Fruit fly (Drosophila melanogaster) whole organism, embryonic: ENCODE measurements around the gene CG43815.
A peak's percentile ranks its signal among the peaks of the same experiment; 100 is the strongest.

Experiments used
- Bteb2 ChIP-seq: fragments of 200-800 bp; sonication (Bioruptor generic); optimal IDR thresholded peaks from 2 replicates; lab custom pipeline; 2016; ENCODE audit warnings: missing biosample characterization, missing genetic modification characterization
- CG10366 ChIP-seq: fragments of 200-800 bp; sonication (Bioruptor generic); IDR thresholded peaks from 2 replicates; pipeline ENCODE4 v1.3.6; 2022; ENCODE audit warnings: missing biosample characterization, missing genetic modification characterization
- CG11093 ChIP-seq: fragments of 200-800 bp; sonication (Bioruptor generic); IDR thresholded peaks from 3 replicates; pipeline ENCODE4 v1.3.6; 2022; ENCODE audit warnings: missing biosample characterization, missing genetic modification characterization
- CG1233 ChIP-seq: fragments of 200-800 bp; sonication (Bioruptor generic); optimal IDR thresholded peaks from 4 replicates; lab custom pipeline; 2018; ENCODE audit warnings: missing biosample characterization, mild to moderate bottlenecking, missing genetic modification characterization
- CG1529 ChIP-seq: fragments of 200-800 bp; sonication (Bioruptor generic); optimal IDR thresholded peaks from 3 replicates; lab custom pipeline; 2018; ENCODE audit warnings: missing biosample characterization, missing genetic modification characterization
- CG15696 ChIP-seq: fragments of 200-800 bp; sonication (Bioruptor generic); optimal IDR thresholded peaks from 2 replicates; lab custom pipeline; 2019; ENCODE audit warnings: missing biosample characterization, mild to moderate bottlenecking, missing genetic modification characterization, moderate library complexity
- CG16863 ChIP-seq: fragments of 200-800 bp; sonication (Bioruptor generic); optimal IDR thresholded peaks from 3 replicates; lab custom pipeline; 2016; ENCODE audit warnings: missing biosample characterization, missing genetic modification characterization
- CG17186 ChIP-seq: fragments of 200-800 bp; sonication (Bioruptor generic); optimal IDR thresholded peaks from 3 replicates; lab custom pipeline; 2017; ENCODE audit warnings: missing biosample characterization, missing genetic modification reagents, missing genetic modification characterization
- CG17359 ChIP-seq: fragments of 200-800 bp; sonication (Bioruptor generic); optimal IDR thresholded peaks from 3 replicates; lab custom pipeline; 2018; ENCODE audit warnings: missing biosample characterization, mild to moderate bottlenecking, missing genetic modification characterization, moderate library complexity
- CG18262 ChIP-seq: fragments of 200-800 bp; optimal IDR thresholded peaks from 3 replicates; lab custom pipeline; 2019; ENCODE audit warnings: missing biosample characterization, mild to moderate bottlenecking, missing genetic modification characterization, moderate library complexity
- CG3847 ChIP-seq: fragments of 200-800 bp; sonication (Bioruptor generic); IDR thresholded peaks from 2 replicates; pipeline ENCODE4 v1.3.6; 2022; ENCODE audit warnings: missing biosample characterization, missing genetic modification characterization
- CG7556 ChIP-seq: fragments of 200-800 bp; sonication (Bioruptor generic); optimal IDR thresholded peaks from 2 replicates; lab custom pipeline; 2017; ENCODE audit warnings: missing biosample characterization, mild to moderate bottlenecking, missing genetic modification characterization
- CG8765 ChIP-seq: fragments of 200-800 bp; sonication (Bioruptor generic); IDR thresholded peaks from 2 replicates; pipeline ENCODE4 v1.3.6; 2022; ENCODE audit warnings: missing biosample characterization, missing genetic modification characterization
- CG8924 ChIP-seq: fragments of 200-800 bp; optimal IDR thresholded peaks from 3 replicates; lab custom pipeline; 2019; ENCODE audit warnings: missing biosample characterization, mild to moderate bottlenecking, missing genetic modification characterization, moderate library complexity
- CG9876 ChIP-seq: fragments of 200-800 bp; sonication (Bioruptor generic); optimal IDR thresholded peaks from 2 replicates; lab custom pipeline; 2016; ENCODE audit warnings: missing biosample characterization, missing genetic modification characterization
- Camta ChIP-seq: fragments of 200-800 bp; sonication (Bioruptor generic); optimal IDR thresholded peaks from 2 replicates; lab custom pipeline; 2016; ENCODE audit warnings: missing biosample characterization, missing genetic modification characterization
- Elba2 ChIP-seq: fragments of 200-800 bp; sonication (Bioruptor generic); optimal IDR thresholded peaks from 3 replicates; lab custom pipeline; 2016; ENCODE audit warnings: missing biosample characterization, missing genetic modification characterization
- Hsf ChIP-seq: fragments of 200-800 bp; sonication (Bioruptor generic); optimal IDR thresholded peaks from 3 replicates; lab custom pipeline; 2016; ENCODE audit warnings: missing biosample characterization, missing genetic modification characterization
- Oli ChIP-seq: fragments of 200-800 bp; sonication (Bioruptor generic); optimal IDR thresholded peaks from 2 replicates; lab custom pipeline; 2018; ENCODE audit warnings: missing biosample characterization, mild to moderate bottlenecking, missing genetic modification characterization, moderate library complexity
- Pdp1 ChIP-seq, 2 experiments: fragments of 200-800 bp; sonication (Bioruptor generic); optimal IDR thresholded peaks; 3 replicates each; lab custom pipeline; 2016; ENCODE audit warnings: missing biosample characterization in 2 of 2, missing genetic modification characterization in 2 of 2, mild to moderate bottlenecking in 1 of 2, moderate library complexity in 1 of 2
- Trl ChIP-seq, 3 experiments: fragments of >200 bp in 2 of 3; fragments of 200-800 bp in 1 of 3; sonication (Bioruptor generic) in 1 of 3; optimal IDR thresholded peaks; 2 replicates in 1 of 3; 3 replicates in 2 of 3; lab custom pipeline; 2016 to 2017; ENCODE audit warnings: missing biosample characterization in 1 of 3, missing genetic modification characterization in 1 of 3
- Usf ChIP-seq: fragments of 200-800 bp; sonication (Bioruptor generic); optimal IDR thresholded peaks from 2 replicates; lab custom pipeline; 2017; ENCODE audit warnings: missing genotype, missing biosample characterization, missing genetic modification characterization
- ara ChIP-seq: fragments of 200-800 bp; sonication (Bioruptor generic); IDR thresholded peaks from 2 replicates; pipeline ENCODE4 v1.3.6; 2022; ENCODE audit warnings: missing biosample characterization, missing genetic modification characterization
- bab2 ChIP-seq: fragments of 200-800 bp; sonication (Bioruptor generic); optimal IDR thresholded peaks from 2 replicates; lab custom pipeline; 2016; ENCODE audit warnings: missing biosample characterization, missing genetic modification characterization
- bsh ChIP-seq, 2 experiments: fragments of 200-800 bp; sonication (Bioruptor generic); optimal IDR thresholded peaks; 2 replicates each; lab custom pipeline; 2017 to 2018; ENCODE audit warnings: mild to moderate bottlenecking in 2 of 2, missing biosample characterization in 2 of 2, missing genetic modification characterization in 2 of 2, moderate library complexity in 1 of 2
- ci ChIP-seq: fragments of 200-800 bp; sonication (Bioruptor generic); IDR thresholded peaks from 3 replicates; pipeline ENCODE4 v1.3.6; 2022; ENCODE audit warnings: missing biosample characterization, missing genetic modification characterization
- corto ChIP-seq: fragments of 200-800 bp; sonication (Bioruptor generic); optimal IDR thresholded peaks from 2 replicates; lab custom pipeline; 2016; ENCODE audit warnings: missing biosample characterization, mild to moderate bottlenecking, missing genetic modification characterization, moderate library complexity
- crp ChIP-seq, 2 experiments: fragments of 200-800 bp; sonication (Bioruptor generic); optimal IDR thresholded peaks; 2 replicates in 1 of 2; 3 replicates in 1 of 2; lab custom pipeline; 2017; ENCODE audit warnings: missing biosample characterization in 2 of 2, missing genetic modification characterization in 2 of 2, mild to moderate bottlenecking in 1 of 2, moderate library complexity in 1 of 2
- dmrt11E ChIP-seq: fragments of 200-800 bp; sonication (Bioruptor generic); optimal IDR thresholded peaks from 3 replicates; lab custom pipeline; 2018; ENCODE audit warnings: missing biosample characterization, mild to moderate bottlenecking, missing genetic modification characterization, moderate library complexity
- en ChIP-seq: fragments of 200-800 bp; sonication (Bioruptor generic); optimal IDR thresholded peaks from 2 replicates; lab custom pipeline; 2016; ENCODE audit warnings: missing biosample characterization, missing genetic modification characterization
- fd3F ChIP-seq: fragments of 200-800 bp; sonication (Bioruptor generic); optimal IDR thresholded peaks from 2 replicates; lab custom pipeline; 2018; ENCODE audit warnings: missing biosample characterization, mild to moderate bottlenecking, missing genetic modification characterization, moderate library complexity
- fd96Cb ChIP-seq: fragments of 200-800 bp; sonication (Bioruptor generic); optimal IDR thresholded peaks from 2 replicates; lab custom pipeline; 2018; ENCODE audit warnings: missing biosample characterization, mild to moderate bottlenecking, missing genetic modification characterization, moderate library complexity
- gcm ChIP-seq: fragments of 200-800 bp; sonication (Bioruptor generic); optimal IDR thresholded peaks from 2 replicates; lab custom pipeline; 2019; ENCODE audit warnings: missing biosample characterization, mild to moderate bottlenecking, missing genetic modification characterization, moderate library complexity
- gem ChIP-seq: fragments of 200-800 bp; sonication (Bioruptor generic); optimal IDR thresholded peaks from 2 replicates; lab custom pipeline; 2019; ENCODE audit warnings: missing biosample characterization, mild to moderate bottlenecking, missing genetic modification characterization, moderate library complexity
- gsb-n ChIP-seq: fragments of 200-800 bp; sonication (Bioruptor generic); optimal IDR thresholded peaks from 3 replicates; lab custom pipeline; 2018; ENCODE audit warnings: missing biosample characterization, mild to moderate bottlenecking, missing genetic modification characterization
- lbe ChIP-seq: fragments of 200-800 bp; sonication (Bioruptor generic); optimal IDR thresholded peaks from 2 replicates; lab custom pipeline; 2016; ENCODE audit warnings: missing biosample characterization, mild to moderate bottlenecking, missing genetic modification characterization
- odd ChIP-seq: fragments of 200-800 bp; sonication (Bioruptor generic); optimal IDR thresholded peaks from 2 replicates; lab custom pipeline; 2017; ENCODE audit warnings: missing biosample characterization, mild to moderate bottlenecking, missing genetic modification characterization
- peb ChIP-seq: fragments of 200-800 bp; sonication (Bioruptor generic); IDR thresholded peaks from 2 replicates; pipeline ENCODE4 v1.3.6; 2022; ENCODE audit warnings: missing biosample characterization, missing genetic modification characterization
- pnt ChIP-seq: fragments of 200-800 bp; sonication (Bioruptor generic); optimal IDR thresholded peaks from 3 replicates; lab custom pipeline; 2016; ENCODE audit warnings: missing biosample characterization, missing genetic modification characterization
- prd ChIP-seq, 3 experiments: fragments of >200 bp in 2 of 3; fragments of 200-800 bp in 1 of 3; sonication (Bioruptor generic) in 1 of 3; optimal IDR thresholded peaks in 2 of 3; IDR thresholded peaks in 1 of 3; 2 replicates in 2 of 3; 3 replicates in 1 of 3; pipeline versions ENCODE4 v1.3.6 to Lab custom; 2017 to 2022; ENCODE audit warnings: missing biosample characterization in 1 of 3, missing genetic modification characterization in 1 of 3
- ranshi ChIP-seq: fragments of 200-800 bp; sonication (Bioruptor generic); IDR thresholded peaks from 2 replicates; pipeline ENCODE4 v1.3.6; 2022; ENCODE audit warnings: missing biosample characterization, missing genetic modification characterization
- repo ChIP-seq: fragments of 200-800 bp; sonication (Bioruptor generic); optimal IDR thresholded peaks from 2 replicates; lab custom pipeline; 2016; ENCODE audit warnings: missing biosample characterization, missing genetic modification characterization
- scrt ChIP-seq: fragments of 200-800 bp; sonication (Bioruptor generic); optimal IDR thresholded peaks from 2 replicates; lab custom pipeline; 2018; ENCODE audit warnings: missing biosample characterization, mild to moderate bottlenecking, missing genetic modification characterization, moderate library complexity
- seq ChIP-seq: fragments of 200-800 bp; sonication (Bioruptor generic); IDR thresholded peaks from 2 replicates; pipeline ENCODE4 v1.3.6; 2022; ENCODE audit warnings: missing biosample characterization, missing genetic modification characterization
- shn ChIP-seq: fragments of 200-800 bp; sonication (Bioruptor generic); optimal IDR thresholded peaks from 3 replicates; lab custom pipeline; 2016; ENCODE audit warnings: missing biosample characterization, missing genetic modification characterization
- tin ChIP-seq: fragments of 200-800 bp; sonication (Bioruptor generic); optimal IDR thresholded peaks from 3 replicates; lab custom pipeline; 2016; ENCODE audit warnings: missing biosample characterization, missing genetic modification characterization
- tio ChIP-seq: fragments of 200-800 bp; sonication (Bioruptor generic); optimal IDR thresholded peaks from 2 replicates; lab custom pipeline; 2017; ENCODE audit warnings: missing biosample characterization, missing genetic modification characterization, inconsistent platforms
- vvl ChIP-seq: fragments of 200-800 bp; sonication (Bioruptor generic); IDR thresholded peaks from 2 replicates; pipeline ENCODE4 v1.3.6; 2022; ENCODE audit warnings: missing biosample characterization, missing genetic modification characterization
- zfh1 ChIP-seq: fragments of 200-800 bp; sonication (Bioruptor generic); IDR thresholded peaks from 3 replicates; pipeline ENCODE4 v1.3.6; 2022; ENCODE audit warnings: missing biosample characterization, missing genetic modification characterization

The CG43815 gene

DNA sequence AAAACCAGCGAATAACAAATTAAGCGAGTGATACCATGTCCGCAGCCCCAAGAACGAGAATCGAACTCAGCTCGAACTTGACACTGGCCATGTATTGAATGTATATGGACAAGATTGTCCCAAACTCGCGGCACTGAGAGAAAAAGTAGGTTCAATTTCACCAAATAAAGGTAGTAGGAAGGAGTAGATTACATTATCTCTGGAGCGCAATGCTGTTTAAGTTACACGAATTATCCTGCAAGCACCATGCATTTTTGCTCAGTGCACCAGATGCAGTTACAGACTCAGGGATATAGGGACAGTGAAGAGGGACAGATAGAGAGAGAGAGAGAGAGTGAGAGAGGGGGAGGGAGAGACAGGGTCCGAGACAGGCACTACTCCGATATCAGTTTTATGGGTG, 18.0 kb downstream of the CG43815 start (continued):
- peak; percentile 9 for TF ChIP-seq gcm (GFP tag; lab: Kevin White, UChicago)
- TF ChIP-seq fd96Cb (tag; lab: Kevin White, UChicago) = peak; percentile 47
- peak; percentile 27 for TF ChIP-seq CG9876 (GFP tag; lab: Kevin White, UChicago)
- TF ChIP-seq Bteb2 (GFP tag; lab: Kevin White, UChicago) = no peak
- TF ChIP-seq dmrt11E = peak; percentile 87
- TF ChIP-seq pnt (GFP tag; lab: Kevin White, UChicago) = peak; percentile 71
- peak; percentile 50 for TF ChIP-seq en (GFP tag; lab: Kevin White, UChicago)
- TF ChIP-seq gem (tag; lab: Kevin White, UChicago) = peak; percentile 65
- no peak for TF ChIP-seq Elba2 (GFP tag; lab: Kevin White, UChicago)
- TF ChIP-seq Trl (optimal IDR thresholded peaks at IDR 0.05; lab: Kevin White, UChicago) = peak in 1 of 2 experiments; percentile 23
- peak; percentile 37 for TF ChIP-seq Trl (GFP tag; optimal IDR thresholded peaks at IDR 0.05; lab: Kevin White, UChicago)
- TF ChIP-seq tio (GFP tag; lab: Kevin White, UChicago) = peak; percentile 61
- TF ChIP-seq CG17359 (tag; lab: Kevin White, UChicago) = peak; percentile 32
- peak; percentile 70 for TF ChIP-seq CG15696 (tag; lab: Kevin White, UChicago)
- TF ChIP-seq Pdp1 (GFP tag; optimal IDR thresholded peaks at IDR 0.05; lab: Kevin White, UChicago) = peak; percentile 49 to 63
- no peak for TF ChIP-seq CG11093 (GFP tag; lab: Robert Waterston, UW)
- peak; percentile 48 for TF ChIP-seq Oli
- peak; percentile 39 for TF ChIP-seq Hsf (GFP tag; lab: Kevin White, UChicago)
- TF ChIP-seq vvl = peak; percentile 71
- TF ChIP-seq ci (GFP tag; lab: Robert Waterston, UW) = peak; percentile 74; the same call in 2 of the 3 replicates
- TF ChIP-seq gsb-n (tag; lab: Kevin White, UChicago) = peak; percentile 54
- peak; percentile 75; the same call in 1 of the 2 replicates for TF ChIP-seq CG8765 (GFP tag; lab: Robert Waterston, UW)
- TF ChIP-seq corto (GFP tag; lab: Kevin White, UChicago) = peak; percentile 8
- peak; percentile 43; the same call in 1 of the 2 replicates for TF ChIP-seq ranshi (GFP tag; lab: Robert Waterston, UW)
- TF ChIP-seq odd (GFP tag; lab: Kevin White, UChicago) = peak; percentile 36
- peak; percentile 14 for TF ChIP-seq CG7556 (GFP tag; lab: Kevin White, UChicago)
- no peak for TF ChIP-seq fd3F (GFP tag; lab: Kevin White, UChicago)
- peak; percentile 71 for TF ChIP-seq ara (GFP tag; lab: Robert Waterston, UW)
- peak; percentile 27 for TF ChIP-seq CG17186
- no peak for TF ChIP-seq crp (GFP tag; optimal IDR thresholded peaks at IDR 0.05; lab: Kevin White, UChicago)
- peak; percentile 84 for TF ChIP-seq zfh1 (GFP tag; lab: Robert Waterston, UW)
- TF ChIP-seq seq = no peak
- TF ChIP-seq Usf (GFP tag; lab: Kevin White, UChicago) = peak; percentile 31
- TF ChIP-seq CG16863 (GFP tag; lab: Kevin White, UChicago) = peak; percentile 37
- TF ChIP-seq CG18262 (tag; lab: Kevin White, UChicago) = peak; percentile 72
- TF ChIP-seq repo (GFP tag; lab: Kevin White, UChicago) = peak; percentile 15
- peak; percentile 59 for TF ChIP-seq tin (GFP tag; lab: Kevin White, UChicago)
- no peak for TF ChIP-seq scrt (GFP tag; lab: Kevin White, UChicago)
- TF ChIP-seq lbe (GFP tag; lab: Kevin White, UChicago) = peak; percentile 48
- no peak for TF ChIP-seq prd (optimal IDR thresholded peaks at IDR 0.05; lab: Kevin White, UChicago)
- peak; percentile 80 for TF ChIP-seq prd (GFP tag; IDR thresholded peaks at IDR 0.05; lab: Robert Waterston, UW)
- peak; percentile 45; the same call in 1 of the 2 replicates for TF ChIP-seq CG10366 (GFP tag; lab: Robert Waterston, UW)
- peak; percentile 38 for TF ChIP-seq shn (GFP tag; lab: Kevin White, UChicago)
- peak; percentile 19 for TF ChIP-seq CG1529 (GFP tag; lab: Kevin White, UChicago)
- TF ChIP-seq CG1233 (GFP tag; lab: Kevin White, UChicago) = peak; percentile 32
- TF ChIP-seq bsh (GFP tag; optimal IDR thresholded peaks at IDR 0.05; lab: Kevin White, UChicago) = peak in 1 of 2 experiments; percentile 68
- TF ChIP-seq bab2 (GFP tag; lab: Kevin White, UChicago) = peak; percentile 19
- TF ChIP-seq CG3847 (GFP tag; lab: Robert Waterston, UW) = 0 out of 2 replicates have a peak, but pooled peaks have one; percentile 7
- TF ChIP-seq peb (GFP tag; lab: Robert Waterston, UW) = 0 out of 2 replicates have a peak, but pooled peaks have one; percentile 22
- peak; percentile 2 for TF ChIP-seq Camta (GFP tag; lab: Kevin White, UChicago)
- peak; percentile 60 for TF ChIP-seq CG8924
